Fruit fly (Drosophila melanogaster): Measurements from ENCODE around the gene CG31373.
A peak's percentile ranks its signal among the peaks of the same experiment; 100 is the strongest.

Gene CG31373

dm6 chr3R:10708169-10708568 lies 995 bp downstream of the CG31373 start, which contains the start of gene CG31278:
CG31278 (minus strand) TSS chr3R:10708340.
- no peak for TF ChIP-seq ss (GFP tag; optimal IDR thresholded peaks at IDR 0.05)
- TF ChIP-seq CG10631 (GFP tag; optimal IDR thresholded peaks at IDR 0.05) = no peak
- TF ChIP-seq Eip93F (GFP tag; optimal IDR thresholded peaks at IDR 0.05) = no peak
- TF ChIP-seq CG6276 (GFP tag; optimal IDR thresholded peaks at IDR 0.05) = no peak
- no peak for TF ChIP-seq acj6 (GFP tag; optimal IDR thresholded peaks at IDR 0.05)
- no peak for TF ChIP-seq OdsH (GFP tag; optimal IDR thresholded peaks at IDR 0.05)
- no peak for TF ChIP-seq net (GFP tag; optimal IDR thresholded peaks at IDR 0.05)
- TF ChIP-seq CG6808 (GFP tag; optimal IDR thresholded peaks at IDR 0.05) = no peak
- TF ChIP-seq fd59A (GFP tag; optimal IDR thresholded peaks at IDR 0.05) = no peak

DNA sequence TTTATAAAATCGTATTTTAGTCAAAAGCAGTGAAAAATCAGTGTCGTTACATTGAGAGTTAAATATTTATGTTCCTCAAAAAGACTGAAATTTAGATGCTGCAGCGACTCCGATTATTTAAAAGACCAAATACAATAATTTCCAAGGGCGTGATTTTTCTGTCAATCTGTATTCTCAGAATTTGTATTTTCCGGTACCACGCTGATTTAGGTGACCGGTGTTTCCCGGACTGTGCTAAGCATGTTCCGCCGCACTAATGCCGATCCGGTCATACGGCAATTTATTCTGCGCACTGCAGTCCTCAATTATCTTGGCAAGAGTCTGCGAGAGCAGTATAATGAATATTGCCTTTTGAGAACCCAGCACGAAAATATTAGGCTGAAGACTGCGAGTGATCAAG lies 2.4 kb downstream of the CG31373 start, which contains the start of the genes CG31467 and CG14684:
Gene CG31467 (minus strand): TSS at position 101 of the 400 bp plus-strand sequence.
Gene CG14684 (plus strand): TSS at position 212 of the 400 bp plus-strand sequence.
- TF ChIP-seq CG11902 (GFP tag; optimal IDR thresholded peaks at IDR 0.05) (no peak), svp (GFP tag) (peak; percentile 57)

DNA sequence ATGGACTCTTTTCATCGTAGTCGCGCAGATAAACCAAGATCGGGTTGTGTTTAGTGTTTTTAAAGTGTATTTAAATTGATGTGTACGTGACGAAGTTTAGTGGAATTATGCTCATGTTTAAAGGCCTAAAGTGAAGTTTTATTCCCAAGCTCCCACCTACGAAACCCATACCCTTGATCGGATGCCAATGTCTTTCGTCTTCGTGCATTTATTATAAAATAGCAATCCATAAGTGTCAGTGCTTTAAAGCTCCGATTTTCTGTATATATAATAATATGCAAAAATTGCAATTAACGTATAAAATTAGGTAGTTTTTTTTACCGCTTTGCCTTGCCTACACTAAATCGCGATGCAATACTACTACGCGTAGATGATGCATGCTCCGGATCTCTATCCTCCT lies 4.2 kb downstream of the CG31373 start, which contains the start of gene CG31391:
Gene CG31391 (minus strand): TSS at position 101 of the 400 bp plus-strand sequence.
- TF ChIP-seq Eip78C (GFP tag) (no peak), svp (GFP tag) (peak; percentile 8)

DNA sequence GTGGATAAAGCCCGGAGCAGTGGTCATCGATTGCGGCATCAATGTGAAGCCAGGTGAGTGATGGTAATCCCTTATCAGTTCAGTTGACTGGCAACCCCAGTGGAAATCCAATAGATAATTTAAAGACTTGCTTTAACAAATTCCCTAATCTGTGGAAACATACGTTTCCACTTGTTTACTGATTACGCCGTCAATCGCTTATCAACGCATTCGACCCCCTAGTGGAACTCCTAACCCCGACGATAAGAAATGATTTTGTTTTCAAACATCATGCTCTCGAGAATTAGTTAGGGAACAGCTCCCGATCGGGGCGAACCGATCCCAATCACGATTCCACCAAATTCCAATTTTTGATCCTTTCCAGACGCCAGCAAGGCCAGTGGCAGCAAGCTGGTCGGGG lies 8.5 kb downstream of the CG31373 start:
- TF ChIP-seq CG32006 (GFP tag; optimal IDR thresholded peaks at IDR 0.05) (no peak), fkh (GFP tag; optimal IDR thresholded peaks at IDR 0.05) (no peak), lz (GFP tag; optimal IDR thresholded peaks at IDR 0.05) (no peak), svp (GFP tag) (peak; percentile 91)

- no peak for TF ChIP-seq CG9139 (GFP tag; optimal IDR thresholded peaks at IDR 0.05)
- TF ChIP-seq CG34406 (GFP tag; optimal IDR thresholded peaks at IDR 0.05) = no peak
- no peak for TF ChIP-seq cyc (GFP tag; optimal IDR thresholded peaks at IDR 0.05)
- no peak for TF ChIP-seq esn (GFP tag; optimal IDR thresholded peaks at IDR 0.05)
- peak; percentile 87 for TF ChIP-seq fkh (GFP tag; optimal IDR thresholded peaks at IDR 0.05)
- TF ChIP-seq Sox14 (GFP tag; optimal IDR thresholded peaks at IDR 0.05) = no peak
- TF ChIP-seq achi (GFP tag; optimal IDR thresholded peaks at IDR 0.05) = no peak
- TF ChIP-seq acj6 (GFP tag; optimal IDR thresholded peaks at IDR 0.05) = no peak
- peak; percentile 99 for TF ChIP-seq svp (GFP tag)
- TF ChIP-seq eg (GFP tag; IDR thresholded peaks at IDR 0.05) = no peak
These were observed 9.9 kb downstream of the CG31373 start for dm6 chr3R:10699020-10699951.

dm6 chr3R:10696371-10696777 lies 12.8 kb downstream of the CG31373 start, which contains the start of the genes pug, CG14683 and CG46459:
pug (plus strand) TSS chr3R:10696534.
CG14683 (plus strand) TSS chr3R:10696647.
CG46459 (plus strand) TSS chr3R:10696647.
- peak; percentile 65 for TF ChIP-seq svp (GFP tag)
- TF ChIP-seq cyc (GFP tag; optimal IDR thresholded peaks at IDR 0.05) = peak; percentile 13
- no peak for TF ChIP-seq CG4318 (GFP tag; optimal IDR thresholded peaks at IDR 0.05)
- TF ChIP-seq Eip93F (GFP tag; optimal IDR thresholded peaks at IDR 0.05) = no peak
- TF ChIP-seq OdsH (GFP tag; optimal IDR thresholded peaks at IDR 0.05) = no peak
- no peak for TF ChIP-seq dac (GFP tag; optimal IDR thresholded peaks at IDR 0.05)
- no peak for TF ChIP-seq Hr38 (GFP tag; optimal IDR thresholded peaks at IDR 0.05)
- TF ChIP-seq Hr39 (GFP tag; optimal IDR thresholded peaks at IDR 0.05) = no peak
- TF ChIP-seq Hr4 (GFP tag; optimal IDR thresholded peaks at IDR 0.05) = no peak
- no peak for TF ChIP-seq CG11762 (GFP tag; optimal IDR thresholded peaks at IDR 0.05; ENCODE audit: insufficient read depth)
- no peak for TF ChIP-seq Smox (GFP tag; optimal IDR thresholded peaks at IDR 0.05)
- no peak for TF ChIP-seq Gug (GFP tag; IDR thresholded peaks at IDR 0.05)
- TF ChIP-seq CG6808 (GFP tag; optimal IDR thresholded peaks at IDR 0.05) = no peak
- TF ChIP-seq Ets21C (GFP tag; optimal IDR thresholded peaks at IDR 0.05) = peak; percentile 31
- no peak for TF ChIP-seq CG9139 (GFP tag; optimal IDR thresholded peaks at IDR 0.05)
- TF ChIP-seq CG6276 (GFP tag; optimal IDR thresholded peaks at IDR 0.05) = no peak
- no peak for TF ChIP-seq salr (GFP tag; optimal IDR thresholded peaks at IDR 0.05)
- TF ChIP-seq Sox14 (GFP tag; optimal IDR thresholded peaks at IDR 0.05) = no peak
- TF ChIP-seq CG6792 (GFP tag; optimal IDR thresholded peaks at IDR 0.05) = no peak
- TF ChIP-seq Eip78C (GFP tag) = no peak
- TF ChIP-seq CG8119 (GFP tag; IDR thresholded peaks at IDR 0.05) = no peak
- no peak for TF ChIP-seq Sox15 (GFP tag; optimal IDR thresholded peaks at IDR 0.05)
- TF ChIP-seq fd85E (GFP tag; optimal IDR thresholded peaks at IDR 0.05) = no peak
- no peak for TF ChIP-seq CG3032 (tag; optimal IDR thresholded peaks at IDR 0.05)
- no peak for TF ChIP-seq topi (GFP tag; optimal IDR thresholded peaks at IDR 0.05)
- TF ChIP-seq eg (GFP tag; IDR thresholded peaks at IDR 0.05) = no peak
- TF ChIP-seq CG10669 (GFP tag; optimal IDR thresholded peaks at IDR 0.05) = no peak
- TF ChIP-seq CG32006 (GFP tag; optimal IDR thresholded peaks at IDR 0.05) = no peak
